Fruit fly (Drosophila melanogaster) whole organism, embryonic: ENCODE results near the gene CG43886.

ENCODE experiments used
- ATbp ChIP-seq: fragments of 200-800 bp; sonication (Bioruptor generic); optimal IDR thresholded peaks from 2 replicates; lab custom pipeline; 2017; ENCODE audit warnings: missing biosample characterization, mild to moderate bottlenecking, missing genetic modification characterization, missing genetic modification reagents
- CG10321 ChIP-seq: fragments of 200-800 bp; sonication (Bioruptor generic); IDR thresholded peaks from 2 replicates; pipeline ENCODE4 v1.3.6; 2022; ENCODE audit warnings: missing biosample characterization, missing genetic modification characterization
- CG13296 ChIP-seq: fragments of 200-800 bp; sonication (Bioruptor generic); optimal IDR thresholded peaks from 3 replicates; lab custom pipeline; 2018; ENCODE audit warnings: missing biosample characterization, mild to moderate bottlenecking, missing genetic modification characterization
- CG14014 ChIP-seq: fragments of 200-800 bp; sonication (Bioruptor generic); IDR thresholded peaks from 2 replicates; pipeline ENCODE4 v1.3.6; 2022; ENCODE audit warnings: missing biosample characterization, missing genetic modification characterization
- CG14441 ChIP-seq: fragments of 200-800 bp; sonication (Bioruptor generic); IDR thresholded peaks from 2 replicates; pipeline ENCODE4 v1.3.6; 2022; ENCODE audit warnings: missing biosample characterization, missing genetic modification characterization
- CG16813 ChIP-seq: fragments of 200-800 bp; sonication (Bioruptor generic); IDR thresholded peaks from 3 replicates; pipeline ENCODE4 v1.3.6; 2022; ENCODE audit warnings: missing biosample characterization, missing genetic modification characterization; ENCODE audit not compliant: partially characterized antibody
- CG17385 ChIP-seq: fragments of 200-800 bp; sonication (Bioruptor generic); optimal IDR thresholded peaks from 3 replicates; lab custom pipeline; 2018; ENCODE audit warnings: missing biosample characterization, mild to moderate bottlenecking, missing genetic modification characterization
- CG17568 ChIP-seq: fragments of 200-800 bp; sonication (Bioruptor generic); optimal IDR thresholded peaks from 2 replicates; lab custom pipeline; 2018; ENCODE audit warnings: missing biosample characterization, mild to moderate bottlenecking, missing genetic modification characterization, moderate library complexity
- CG18262 ChIP-seq: fragments of 200-800 bp; optimal IDR thresholded peaks from 3 replicates; lab custom pipeline; 2019; ENCODE audit warnings: missing biosample characterization, mild to moderate bottlenecking, missing genetic modification characterization, moderate library complexity
- CG18764 ChIP-seq: fragments of 200-800 bp; sonication (Bioruptor generic); optimal IDR thresholded peaks from 3 replicates; lab custom pipeline; 2016; ENCODE audit warnings: missing biosample characterization, missing genetic modification characterization
- CG3065 ChIP-seq: fragments of 200-800 bp; sonication (Bioruptor generic); optimal IDR thresholded peaks from 2 replicates; lab custom pipeline; 2016; ENCODE audit warnings: missing biosample characterization, missing genetic modification characterization
- CG4707 ChIP-seq: fragments of 200-800 bp; sonication (Bioruptor generic); optimal IDR thresholded peaks from 2 replicates; lab custom pipeline; 2018; ENCODE audit warnings: missing biosample characterization, mild to moderate bottlenecking, missing genetic modification characterization, moderate library complexity
- CG7928 ChIP-seq: fragments of 200-800 bp; sonication (Bioruptor generic); optimal IDR thresholded peaks from 2 replicates; lab custom pipeline; 2017; ENCODE audit warnings: missing biosample characterization, mild to moderate bottlenecking, missing genetic modification characterization
- CG8359 ChIP-seq: fragments of 200-800 bp; sonication (Bioruptor generic); optimal IDR thresholded peaks from 2 replicates; lab custom pipeline; 2017; ENCODE audit warnings: missing biosample characterization, mild to moderate bottlenecking, missing genetic modification characterization, borderline replicate concordance
- CG9797 ChIP-seq: fragments of 200-800 bp; sonication (Bioruptor generic); optimal IDR thresholded peaks from 3 replicates; lab custom pipeline; 2018; ENCODE audit warnings: missing biosample characterization, mild to moderate bottlenecking, missing genetic modification characterization
- CG9932 ChIP-seq: fragments of 200-800 bp; sonication (Bioruptor generic); IDR thresholded peaks from 2 replicates; pipeline ENCODE4 v1.3.6; 2022; ENCODE audit warnings: missing biosample characterization, missing genetic modification characterization
- CHES-1-like ChIP-seq: fragments of 200-800 bp; sonication (Bioruptor generic); optimal IDR thresholded peaks from 2 replicates; lab custom pipeline; 2016; ENCODE audit warnings: missing biosample characterization, missing genetic modification characterization
- HLH3B ChIP-seq: fragments of 200-800 bp; sonication (Bioruptor generic); IDR thresholded peaks from 2 replicates; pipeline ENCODE4 v1.3.6; 2022; ENCODE audit warnings: missing biosample characterization, missing genetic modification characterization
- HLH4C ChIP-seq: fragments of 200-800 bp; sonication (Bioruptor generic); IDR thresholded peaks from 3 replicates; pipeline ENCODE4 v1.3.6; 2022; ENCODE audit warnings: missing biosample characterization, missing genetic modification characterization; ENCODE audit not compliant: partially characterized antibody
- Hmr ChIP-seq: fragments of 200-800 bp; sonication (Bioruptor generic); optimal IDR thresholded peaks from 3 replicates; lab custom pipeline; 2017; ENCODE audit warnings: mild to moderate bottlenecking, missing biosample characterization, missing genetic modification reagents, missing genetic modification characterization
- Hmx ChIP-seq: fragments of 200-800 bp; sonication (Bioruptor generic); optimal IDR thresholded peaks from 2 replicates; lab custom pipeline; 2016; ENCODE audit warnings: missing biosample characterization, missing genetic modification characterization
- Opbp ChIP-seq: fragments of 200-800 bp; sonication (Bioruptor generic); IDR thresholded peaks from 3 replicates; pipeline ENCODE4 v1.3.6; 2022; ENCODE audit warnings: missing biosample characterization, missing genetic modification characterization; ENCODE audit not compliant: partially characterized antibody
- Pdp1 ChIP-seq, 2 experiments: fragments of 200-800 bp; sonication (Bioruptor generic); optimal IDR thresholded peaks; 3 replicates each; lab custom pipeline; 2016; ENCODE audit warnings: missing biosample characterization in 2 of 2, missing genetic modification characterization in 2 of 2, mild to moderate bottlenecking in 1 of 2, moderate library complexity in 1 of 2
- Spps ChIP-seq: fragments of 200-800 bp; sonication (Bioruptor generic); optimal IDR thresholded peaks from 2 replicates; lab custom pipeline; 2018; ENCODE audit warnings: missing biosample characterization, mild to moderate bottlenecking, missing genetic modification characterization
- ase ChIP-seq: fragments of 200-800 bp; sonication (Bioruptor generic); IDR thresholded peaks from 3 replicates; pipeline ENCODE4 v1.3.6; 2022; ENCODE audit warnings: missing biosample characterization, missing genetic modification characterization
- ash1 ChIP-seq: fragments of 200-800 bp; sonication (Bioruptor generic); optimal IDR thresholded peaks from 2 replicates; lab custom pipeline; 2018; ENCODE audit warnings: missing biosample characterization, mild to moderate bottlenecking, missing genetic modification characterization
- cas ChIP-seq: fragments of 200-800 bp; sonication (Bioruptor generic); IDR thresholded peaks from 2 replicates; pipeline ENCODE4 v1.3.6; 2022; ENCODE audit warnings: missing biosample characterization, missing genetic modification characterization
- cato ChIP-seq: fragments of 200-800 bp; sonication (Bioruptor generic); optimal IDR thresholded peaks from 2 replicates; lab custom pipeline; 2016; ENCODE audit warnings: missing biosample characterization, missing genetic modification characterization, borderline replicate concordance
- dmrt11E ChIP-seq: fragments of 200-800 bp; sonication (Bioruptor generic); optimal IDR thresholded peaks from 3 replicates; lab custom pipeline; 2018; ENCODE audit warnings: missing biosample characterization, mild to moderate bottlenecking, missing genetic modification characterization, moderate library complexity
- emc ChIP-seq: fragments of 200-800 bp; sonication (Bioruptor generic); optimal IDR thresholded peaks from 2 replicates; lab custom pipeline; 2016; ENCODE audit warnings: missing biosample characterization, missing genetic modification characterization
- exex ChIP-seq: fragments of 200-800 bp; sonication (Bioruptor generic); optimal IDR thresholded peaks from 4 replicates; lab custom pipeline; 2018; ENCODE audit warnings: missing biosample characterization, mild to moderate bottlenecking, missing genetic modification characterization, moderate library complexity
- ftz-f1 ChIP-seq: fragments of 200-800 bp; sonication (Bioruptor generic); optimal IDR thresholded peaks from 2 replicates; lab custom pipeline; 2016; ENCODE audit warnings: missing biosample characterization, missing genetic modification characterization
- fu2 ChIP-seq: fragments of 200-800 bp; sonication (Bioruptor generic); optimal IDR thresholded peaks from 2 replicates; lab custom pipeline; 2016; ENCODE audit warnings: missing biosample characterization, missing genetic modification characterization
- gro ChIP-seq: fragments of 200-800 bp; sonication (Bioruptor generic); optimal IDR thresholded peaks from 2 replicates; lab custom pipeline; 2016; ENCODE audit warnings: missing biosample characterization, missing genetic modification characterization
- h ChIP-seq: fragments of >200 bp; optimal IDR thresholded peaks from 2 replicates; lab custom pipeline; 2017
- jigr1 ChIP-seq: fragments of 200-800 bp; sonication (Bioruptor generic); IDR thresholded peaks from 3 replicates; pipeline ENCODE4 v1.3.6; 2022; ENCODE audit warnings: missing biosample characterization, missing genetic modification characterization
- kni ChIP-seq: fragments of 200-800 bp; sonication (Bioruptor generic); optimal IDR thresholded peaks from 3 replicates; lab custom pipeline; 2017; ENCODE audit warnings: mild to moderate bottlenecking, missing biosample characterization, missing genetic modification reagents, missing genetic modification characterization
- knrl ChIP-seq: fragments of 200-800 bp; sonication (Bioruptor generic); IDR thresholded peaks from 3 replicates; pipeline ENCODE4 v1.3.6; 2022; ENCODE audit warnings: missing biosample characterization, missing genetic modification characterization; ENCODE audit not compliant: partially characterized antibody
- lmd ChIP-seq: fragments of 200-800 bp; sonication (Bioruptor generic); IDR thresholded peaks from 2 replicates; pipeline ENCODE4 v1.3.6; 2022; ENCODE audit warnings: missing biosample characterization, missing genetic modification characterization
- org-1 ChIP-seq: fragments of 200-800 bp; sonication (Bioruptor generic); optimal IDR thresholded peaks from 2 replicates; lab custom pipeline; 2017; ENCODE audit warnings: missing biosample characterization, missing genetic modification characterization
- pfk ChIP-seq: fragments of 200-800 bp; sonication (Bioruptor generic); optimal IDR thresholded peaks from 2 replicates; lab custom pipeline; 2018; ENCODE audit warnings: missing biosample characterization, mild to moderate bottlenecking, missing genetic modification characterization, moderate library complexity
- sim ChIP-seq: fragments of 200-800 bp; sonication (Bioruptor generic); IDR thresholded peaks from 2 replicates; pipeline ENCODE4 v1.3.6; 2022; ENCODE audit warnings: missing biosample characterization, missing genetic modification characterization
- trem ChIP-seq: fragments of 200-800 bp; optimal IDR thresholded peaks from 3 replicates; lab custom pipeline; 2019; ENCODE audit warnings: missing biosample characterization, mild to moderate bottlenecking, missing genetic modification characterization, moderate library complexity
- unc-4 ChIP-seq: fragments of 200-800 bp; sonication (Bioruptor generic); IDR thresholded peaks from 2 replicates; pipeline ENCODE4 v1.3.6; 2022; ENCODE audit warnings: missing biosample characterization, missing genetic modification characterization; ENCODE audit not compliant: partially characterized antibody
- usp ChIP-seq: fragments of >200 bp; optimal IDR thresholded peaks from 2 replicates; lab custom pipeline; 2017; ENCODE audit warnings: missing biosample characterization, missing genetic modification characterization
- vfl ChIP-seq: fragments of 200-800 bp; sonication (Bioruptor generic); optimal IDR thresholded peaks from 2 replicates; lab custom pipeline; 2016; ENCODE audit warnings: missing biosample characterization, missing genetic modification characterization
- wdn ChIP-seq: fragments of 200-800 bp; sonication (Bioruptor generic); IDR thresholded peaks from 2 replicates; pipeline ENCODE4 v1.3.6; 2022; ENCODE audit warnings: missing biosample characterization, missing genetic modification characterization
- zen2 ChIP-seq: fragments of 200-800 bp; sonication (Bioruptor generic); IDR thresholded peaks from 3 replicates; pipeline ENCODE4 v1.3.6; 2022; ENCODE audit warnings: missing biosample characterization, missing genetic modification characterization; ENCODE audit not compliant: partially characterized antibody
- zfh2 ChIP-seq: fragments of 200-800 bp; sonication (Bioruptor generic); optimal IDR thresholded peaks from 2 replicates; lab custom pipeline; 2016; ENCODE audit warnings: missing biosample characterization, missing genetic modification characterization

Gene CG43886

dm6 chr3L:8153206-8153996 is 6.2 kb downstream of the CG43886 start (continued):
- TF ChIP-seq HLH4C (GFP tag; lab: Robert Waterston, UW) (no peak), org-1 (GFP tag; lab: Kevin White, UChicago) (peak; percentile 15), Pdp1 (GFP tag; optimal IDR thresholded peaks at IDR 0.05; lab: Kevin White, UChicago) (peak in 1 of 2 experiments; percentile 63), emc (GFP tag; lab: Kevin White, UChicago) (no peak), vfl (GFP tag; lab: Kevin White, UChicago) (no peak), CG18262 (peak; percentile 41), Hmr (GFP tag; lab: Kevin White, UChicago) (no peak), CG7928 (no peak), pfk (GFP tag; lab: Kevin White, UChicago) (no peak), unc-4 (GFP tag; lab: Robert Waterston, UW) (no peak), usp (GFP tag; lab: Kevin White, UChicago) (no peak), CG14014 (GFP tag; lab: Robert Waterston, UW) (0 out of 2 replicates have a peak, but pooled peaks have one; percentile 31), CG16813 (GFP tag; lab: Robert Waterston, UW) (no peak), sim (no peak), CG3065 (GFP tag; lab: Kevin White, UChicago) (no peak), gro (GFP tag; lab: Kevin White, UChicago) (no peak), CG8359 (GFP tag; lab: Kevin White, UChicago) (no peak), lmd (peak; percentile 59), CHES-1-like (GFP tag; lab: Kevin White, UChicago) (no peak), knrl (GFP tag; lab: Robert Waterston, UW) (no peak), h (lab: Kevin White, UChicago) (no peak), CG9797 (no peak), fu2 (GFP tag; lab: Kevin White, UChicago) (no peak), exex (tag; lab: Kevin White, UChicago) (no peak), CG18764 (peak; percentile 35), cato (peak; percentile 45), CG9932 (GFP tag; lab: Robert Waterston, UW) (peak; percentile 30; the same call in 1 of the 2 replicates), CG14441 (GFP tag; lab: Robert Waterston, UW) (peak; percentile 66), Hmx (GFP tag; lab: Kevin White, UChicago) (no peak), CG13296 (peak; percentile 10), ATbp (GFP tag; lab: Kevin White, UChicago) (peak; percentile 58), ftz-f1 (GFP tag; lab: Kevin White, UChicago) (no peak), HLH3B (peak; percentile 71), ase (GFP tag; lab: Robert Waterston, UW) (peak; percentile 60; the same call in 1 of the 3 replicates), Opbp (GFP tag; lab: Robert Waterston, UW) (no peak), zfh2 (no peak), CG10321 (no peak), dmrt11E (tag; lab: Kevin White, UChicago) (no peak), zen2 (GFP tag; lab: Robert Waterston, UW) (no peak), CG17385 (peak; percentile 66), CG4707 (GFP tag; lab: Kevin White, UChicago) (no peak), ash1 (no peak), cas (GFP tag; lab: Robert Waterston, UW) (no peak), wdn (no peak), trem (no peak), Spps (no peak), CG17568 (GFP tag; lab: Kevin White, UChicago) (no peak), kni (no peak), jigr1 (GFP tag; lab: Robert Waterston, UW) (no peak)
